Fruit fly (Drosophila melanogaster): ENCODE measurements around the gene TrissinR.

dm6 chr2L:5805091-5805817 is 18.6 kb upstream of the TrissinR start, which contains the start of gene CG11034:
- TF ChIP-seq CG17806 (tag; optimal IDR thresholded peaks at IDR 0.05), result no peak
- 0 out of 2 replicates have a peak, but pooled peaks have one; percentile 35 for TF ChIP-seq CG12605 (GFP tag; IDR thresholded peaks at IDR 0.05)
- TF ChIP-seq CG8159 (tag; optimal IDR thresholded peaks at IDR 0.05), result no peak
- no peak for TF ChIP-seq CG32121 (GFP tag; IDR thresholded peaks at IDR 0.05)
- no peak for TF ChIP-seq CG13204 (GFP tag; optimal IDR thresholded peaks at IDR 0.05)
- TF ChIP-seq fd96Ca (GFP tag; IDR thresholded peaks at IDR 0.05), result no peak
- no peak for TF ChIP-seq CG10348 (GFP tag; IDR thresholded peaks at IDR 0.05)
- TF ChIP-seq EcR (GFP tag; optimal IDR thresholded peaks at IDR 0.05), result peak; percentile 90
- no peak for TF ChIP-seq Pif1B (GFP tag; optimal IDR thresholded peaks at IDR 0.05)
- TF ChIP-seq CG4496 (GFP tag; IDR thresholded peaks at IDR 0.05), result no peak
